Worm (Caenorhabditis elegans): ENCODE results near the gene pxl-1.

- TF ChIP-seq C17E4.6 (GFP tag; IDR thresholded peaks at IDR 0.05) (peak; percentile 84), efl-1 (GFP tag; optimal IDR thresholded peaks at IDR 0.05) (peak; percentile 97), F49E8.2 (tag; optimal IDR thresholded peaks at IDR 0.05; ENCODE audit: insufficient read depth) (peak; percentile 15), unc-62 (GFP tag; optimal IDR thresholded peaks at IDR 0.05) (no peak), nfya-1 (tag; optimal IDR thresholded peaks at IDR 0.05; ENCODE audit: borderline replicate concordance, insufficient read depth) (no peak), atf-7 (tag; optimal IDR thresholded peaks at IDR 0.05) (no peak), him-1 (tag; optimal IDR thresholded peaks at IDR 0.05) (no peak), repo-1 (tag; optimal IDR thresholded peaks at IDR 0.05) (no peak), dox-1 (GFP tag; IDR thresholded peaks at IDR 0.05) (peak; percentile 86), attf-3 (GFP tag; conservative IDR thresholded peaks at IDR 0.05) (no peak), lir-1 (GFP tag; conservative IDR thresholded peaks at IDR 0.05) (no peak), F10E7.11 (tag; optimal IDR thresholded peaks at IDR 0.05) (no peak)
Observed at ce11 chrIII:5876140-5876675, 19.6 kb downstream of the pxl-1 start, which contains the start of gene aldo-2.

All from whole organism, young adult.